Worm (Caenorhabditis elegans): ENCODE data around the gene C01B10.6.

C01B10.6 gene

ce11 chrIV:6631704-6632272 is 8.2 kb upstream of the C01B10.6 start, which contains the start of the genes cest-5.1 and C01B10.9 (continued):
- TF ChIP-seq unc-130 (GFP tag; optimal IDR thresholded peaks at IDR 0.05) (peak; percentile 88), saeg-2 (GFP tag; IDR thresholded peaks at IDR 0.05) (no peak), mxl-3 (GFP tag; optimal IDR thresholded peaks at IDR 0.05) (no peak), dmd-9 (GFP tag; IDR thresholded peaks at IDR 0.05) (no peak; the same call in 1 of the 2 replicates), lin-38 (GFP tag; IDR thresholded peaks at IDR 0.05) (peak; percentile 74), cey-2 (tag; optimal IDR thresholded peaks at IDR 0.05; ENCODE audit: borderline replicate concordance, insufficient read depth) (no peak), lsy-2 (tag; optimal IDR thresholded peaks at IDR 0.05) (peak in 1 of 2 experiments; percentile 79), egl-43 (GFP tag; IDR thresholded peaks at IDR 0.05) (no peak), F10B5.3 (tag; optimal IDR thresholded peaks at IDR 0.05) (no peak), zip-2 (tag; optimal IDR thresholded peaks at IDR 0.05) (peak; percentile 4), spr-1 (tag; optimal IDR thresholded peaks at IDR 0.05) (no peak), lin-15B (tag; optimal IDR thresholded peaks at IDR 0.05) (no peak), sdz-12 (GFP tag; optimal IDR thresholded peaks at IDR 0.05) (no peak), fkh-10 (GFP tag; optimal IDR thresholded peaks at IDR 0.05) (no peak), zfp-2 (tag; optimal IDR thresholded peaks at IDR 0.05) (no peak), Y75B8A.6 (GFP tag; IDR thresholded peaks at IDR 0.05) (no peak), egl-27 (tag; optimal IDR thresholded peaks at IDR 0.05) (no peak), F49E8.2 (tag; optimal IDR thresholded peaks at IDR 0.05; ENCODE audit: borderline replicate concordance) (no peak), mes-2 (tag; optimal IDR thresholded peaks at IDR 0.05; ENCODE audit: poor library complexity, severe bottlenecking) (peak; percentile 99), nhr-237 (tag; optimal IDR thresholded peaks at IDR 0.05) (no peak), nhr-25 (tag; optimal IDR thresholded peaks at IDR 0.05; ENCODE audit: borderline replicate concordance, insufficient read depth) (no peak), nhr-77 (tag; optimal IDR thresholded peaks at IDR 0.05) (no peak), php-3 (GFP tag; IDR thresholded peaks at IDR 0.05) (no peak), ces-1 (GFP tag; optimal IDR thresholded peaks at IDR 0.05) (no peak), nhr-11 (tag; optimal IDR thresholded peaks at IDR 0.05) (no peak), T26A8.4 (GFP tag; IDR thresholded peaks at IDR 0.05) (no peak), F37D6.2 (tag; optimal IDR thresholded peaks at IDR 0.05) (no peak), daf-8 (GFP tag; IDR thresholded peaks at IDR 0.05) (no peak), Y5F2A.4 (GFP tag; optimal IDR thresholded peaks at IDR 0.05) (no peak), ceh-62 (tag; optimal IDR thresholded peaks at IDR 0.05) (no peak), mep-1 (tag; optimal IDR thresholded peaks at IDR 0.05) (no peak), hif-1 (tag; optimal IDR thresholded peaks at IDR 0.05) (peak in 1 of 2 experiments; percentile 90), ztf-7 (tag; optimal IDR thresholded peaks at IDR 0.05) (no peak), pha-4 (GFP tag; IDR thresholded peaks at IDR 0.05) (no peak), pha-4 (tag; optimal IDR thresholded peaks at IDR 0.05) (no peak), dmd-6 (GFP tag; IDR thresholded peaks at IDR 0.05) (peak; percentile 63), tra-1 (GFP tag; IDR thresholded peaks at IDR 0.05) (no peak), ctbp-1 (GFP tag; IDR thresholded peaks at IDR 0.05) (no peak), madf-5 (GFP tag; IDR thresholded peaks at IDR 0.05) (no peak), arid-1 (GFP tag; conservative IDR thresholded peaks at IDR 0.05) (no peak), pqm-1 (tag; optimal IDR thresholded peaks at IDR 0.05) (no peak), tag-97 (GFP tag; IDR thresholded peaks at IDR 0.05) (no peak), madf-9 (GFP tag; conservative IDR thresholded peaks at IDR 0.05) (0 out of 2 replicates have a peak, but pooled peaks have one; percentile 31), dve-1 (tag; optimal IDR thresholded peaks at IDR 0.05; ENCODE audit: insufficient read depth) (peak; percentile 49), unc-39 (tag; optimal IDR thresholded peaks at IDR 0.05) (no peak), nhr-48 (tag; optimal IDR thresholded peaks at IDR 0.05) (no peak), rbr-2 (tag; optimal IDR thresholded peaks at IDR 0.05) (peak; percentile 30), hmg-1.1 (GFP tag; IDR thresholded peaks at IDR 0.05) (no peak), dmd-8 (GFP tag; IDR thresholded peaks at IDR 0.05) (no peak), ztf-11 (tag; optimal IDR thresholded peaks at IDR 0.05) (no peak), ceh-28 (tag; optimal IDR thresholded peaks at IDR 0.05) (no peak)
